Fruit fly (Drosophila melanogaster) whole organism, embryonic: ENCODE data around the gene Cralbp.

Experiments
- Atf3 ChIP-seq: fragments of 200-800 bp; sonication (Bioruptor generic); optimal IDR thresholded peaks from 3 replicates; lab custom pipeline; 2016; ENCODE audit warnings: missing biosample characterization, missing genetic modification characterization
- CG10321 ChIP-seq: fragments of 200-800 bp; sonication (Bioruptor generic); IDR thresholded peaks from 2 replicates; pipeline ENCODE4 v1.3.6; 2022; ENCODE audit warnings: missing biosample characterization, missing genetic modification characterization
- CG11085 ChIP-seq: fragments of 200-800 bp; sonication (Bioruptor generic); IDR thresholded peaks from 2 replicates; pipeline ENCODE4 v1.3.6; 2022; ENCODE audit warnings: missing biosample characterization, missing genetic modification characterization
- CG12299 ChIP-seq: fragments of 200-800 bp; sonication (Bioruptor generic); optimal IDR thresholded peaks from 2 replicates; lab custom pipeline; 2018; ENCODE audit warnings: missing biosample characterization, mild to moderate bottlenecking, missing genetic modification characterization
- CG13775 ChIP-seq: fragments of 200-800 bp; sonication (Bioruptor generic); optimal IDR thresholded peaks from 3 replicates; lab custom pipeline; 2017; ENCODE audit warnings: missing biosample characterization, mild to moderate bottlenecking, missing genetic modification characterization
- CG13894 ChIP-seq: fragments of 200-800 bp; sonication (Bioruptor generic); optimal IDR thresholded peaks from 3 replicates; lab custom pipeline; 2018; ENCODE audit warnings: missing biosample characterization, mild to moderate bottlenecking, missing genetic modification characterization, moderate library complexity
- CG14860 ChIP-seq: fragments of 200-800 bp; sonication (Bioruptor generic); IDR thresholded peaks from 3 replicates; pipeline ENCODE4 v1.3.6; 2022; ENCODE audit warnings: missing biosample characterization, missing genetic modification characterization; ENCODE audit not compliant: partially characterized antibody
- CG15011 ChIP-seq: fragments of 200-800 bp; sonication (Bioruptor generic); optimal IDR thresholded peaks from 3 replicates; lab custom pipeline; 2018; ENCODE audit warnings: missing biosample characterization, mild to moderate bottlenecking, missing genetic modification characterization
- CG17186 ChIP-seq: fragments of 200-800 bp; sonication (Bioruptor generic); optimal IDR thresholded peaks from 3 replicates; lab custom pipeline; 2017; ENCODE audit warnings: missing biosample characterization, missing genetic modification reagents, missing genetic modification characterization
- CG17385 ChIP-seq: fragments of 200-800 bp; sonication (Bioruptor generic); optimal IDR thresholded peaks from 3 replicates; lab custom pipeline; 2018; ENCODE audit warnings: missing biosample characterization, mild to moderate bottlenecking, missing genetic modification characterization
- CG17612 ChIP-seq: fragments of 200-800 bp; sonication (Bioruptor generic); IDR thresholded peaks from 2 replicates; pipeline ENCODE4 v1.3.6; 2022; ENCODE audit warnings: missing biosample characterization, missing genetic modification characterization
- CG17829 ChIP-seq: fragments of 200-800 bp; optimal IDR thresholded peaks from 2 replicates; lab custom pipeline; 2019; ENCODE audit warnings: missing biosample characterization, mild to moderate bottlenecking, missing genetic modification characterization, moderate library complexity
- CG2120 ChIP-seq: fragments of 200-800 bp; sonication (Bioruptor generic); optimal IDR thresholded peaks from 3 replicates; lab custom pipeline; 2016; ENCODE audit warnings: missing biosample characterization, missing genetic modification characterization
- CG32772 ChIP-seq: fragments of 200-800 bp; sonication (Bioruptor generic); IDR thresholded peaks from 2 replicates; pipeline ENCODE4 v1.3.6; 2022; ENCODE audit warnings: missing biosample characterization, missing genetic modification characterization
- CG34422 ChIP-seq: fragments of 200-800 bp; sonication (Bioruptor generic); IDR thresholded peaks from 3 replicates; pipeline ENCODE4 v1.3.6; 2022; ENCODE audit warnings: missing biosample characterization, missing genetic modification characterization
- CG6175 ChIP-seq: fragments of 200-800 bp; sonication (Bioruptor generic); IDR thresholded peaks from 3 replicates; pipeline ENCODE4 v1.3.6; 2022; ENCODE audit warnings: missing biosample characterization, missing genetic modification characterization
- CG7963 ChIP-seq: fragments of 200-800 bp; sonication (Bioruptor generic); IDR thresholded peaks from 3 replicates; pipeline ENCODE4 v1.3.6; 2022; ENCODE audit warnings: missing biosample characterization, missing genetic modification characterization; ENCODE audit not compliant: partially characterized antibody
- CG9727 ChIP-seq: fragments of 200-800 bp; sonication (Bioruptor generic); optimal IDR thresholded peaks from 3 replicates; lab custom pipeline; 2017; ENCODE audit warnings: missing biosample characterization, mild to moderate bottlenecking, missing genetic modification characterization
- CoRest ChIP-seq: fragments of 200-800 bp; sonication (Bioruptor generic); optimal IDR thresholded peaks from 3 replicates; lab custom pipeline; 2018; ENCODE audit warnings: missing biosample characterization, mild to moderate bottlenecking, missing genetic modification characterization, moderate library complexity
- Dll ChIP-seq: fragments of 200-800 bp; sonication (Bioruptor generic); IDR thresholded peaks from 4 replicates; pipeline ENCODE4 v1.3.6; 2022; ENCODE audit warnings: missing biosample characterization, missing genetic modification characterization; ENCODE audit not compliant: partially characterized antibody
- Ets65A ChIP-seq: fragments of 200-800 bp; sonication (Bioruptor generic); peaks from one replicate; lab custom pipeline; 2016; ENCODE audit warnings: missing biosample characterization, missing genetic modification characterization
- Hr51 ChIP-seq, 2 experiments: fragments of 200-800 bp; sonication (Bioruptor generic); optimal IDR thresholded peaks; 2 replicates in 1 of 2; 3 replicates in 1 of 2; lab custom pipeline; 2016 to 2018; ENCODE audit warnings: missing biosample characterization in 2 of 2, missing genetic modification characterization in 2 of 2, mild to moderate bottlenecking in 1 of 2, moderate library complexity in 1 of 2
- MBD-R2 ChIP-seq: fragments of 200-800 bp; sonication (Bioruptor generic); IDR thresholded peaks from 2 replicates; pipeline ENCODE4 v1.3.6; 2022; ENCODE audit warnings: missing biosample characterization, missing genetic modification characterization
- Scr ChIP-seq: fragments of 200-800 bp; sonication (Bioruptor generic); IDR thresholded peaks from 2 replicates; pipeline ENCODE4 v1.3.6; 2022; ENCODE audit warnings: missing biosample characterization, missing genetic modification characterization; ENCODE audit not compliant: partially characterized antibody
- Usf ChIP-seq: fragments of 200-800 bp; sonication (Bioruptor generic); optimal IDR thresholded peaks from 2 replicates; lab custom pipeline; 2017; ENCODE audit warnings: missing genotype, missing biosample characterization, missing genetic modification characterization
- Vsx1 ChIP-seq: fragments of 200-800 bp; sonication (Bioruptor generic); optimal IDR thresholded peaks from 2 replicates; lab custom pipeline; 2017; ENCODE audit warnings: missing biosample characterization, mild to moderate bottlenecking, missing genetic modification characterization, missing genetic modification reagents
- ab ChIP-seq: fragments of 200-800 bp; sonication (Bioruptor generic); optimal IDR thresholded peaks from 2 replicates; lab custom pipeline; 2016; ENCODE audit warnings: missing biosample characterization, missing genetic modification characterization
- cas ChIP-seq: fragments of 200-800 bp; sonication (Bioruptor generic); IDR thresholded peaks from 2 replicates; pipeline ENCODE4 v1.3.6; 2022; ENCODE audit warnings: missing biosample characterization, missing genetic modification characterization
- cato ChIP-seq: fragments of 200-800 bp; sonication (Bioruptor generic); optimal IDR thresholded peaks from 2 replicates; lab custom pipeline; 2016; ENCODE audit warnings: missing biosample characterization, missing genetic modification characterization, borderline replicate concordance
- chm ChIP-seq: fragments of 200-800 bp; sonication (Bioruptor generic); IDR thresholded peaks from 2 replicates; pipeline ENCODE4 v1.3.6; 2022; ENCODE audit warnings: missing biosample characterization, missing genetic modification characterization
- crp ChIP-seq, 2 experiments: fragments of 200-800 bp; sonication (Bioruptor generic); optimal IDR thresholded peaks; 2 replicates in 1 of 2; 3 replicates in 1 of 2; lab custom pipeline; 2017; ENCODE audit warnings: missing biosample characterization in 2 of 2, missing genetic modification characterization in 2 of 2, mild to moderate bottlenecking in 1 of 2, moderate library complexity in 1 of 2
- dpn ChIP-seq, 2 experiments: fragments of 200-800 bp; sonication (Bioruptor generic); optimal IDR thresholded peaks; 3 replicates each; lab custom pipeline; 2016; ENCODE audit warnings: missing biosample characterization in 2 of 2, missing genetic modification characterization in 2 of 2
- exex ChIP-seq: fragments of 200-800 bp; sonication (Bioruptor generic); optimal IDR thresholded peaks from 4 replicates; lab custom pipeline; 2018; ENCODE audit warnings: missing biosample characterization, mild to moderate bottlenecking, missing genetic modification characterization, moderate library complexity
- eyg ChIP-seq: fragments of 200-800 bp; sonication (Bioruptor generic); optimal IDR thresholded peaks from 3 replicates; lab custom pipeline; 2016; ENCODE audit warnings: missing biosample characterization, missing genetic modification characterization
- gfzf ChIP-seq: fragments of 200-800 bp; sonication (Bioruptor generic); optimal IDR thresholded peaks from 2 replicates; lab custom pipeline; 2016; ENCODE audit warnings: missing biosample characterization, mild to moderate bottlenecking, missing genetic modification characterization, moderate library complexity
- hb ChIP-seq: fragments of 200-800 bp; sonication (Bioruptor generic); IDR thresholded peaks from 3 replicates; pipeline ENCODE4 v1.3.6; 2022; ENCODE audit warnings: missing biosample characterization, missing genetic modification characterization; ENCODE audit not compliant: partially characterized antibody
- kay ChIP-seq: fragments of 200-800 bp; sonication (Bioruptor generic); optimal IDR thresholded peaks from 2 replicates; lab custom pipeline; 2016; ENCODE audit warnings: missing biosample characterization, missing genetic modification characterization
- lbe ChIP-seq: fragments of 200-800 bp; sonication (Bioruptor generic); optimal IDR thresholded peaks from 2 replicates; lab custom pipeline; 2016; ENCODE audit warnings: missing biosample characterization, mild to moderate bottlenecking, missing genetic modification characterization
- lola ChIP-seq, 3 experiments: fragments of >200 bp in 2 of 3; fragments of 200-800 bp in 1 of 3; sonication (Bioruptor generic) in 1 of 3; optimal IDR thresholded peaks; 2 replicates each; lab custom pipeline; 2017 to 2019; ENCODE audit warnings: missing biosample characterization in 3 of 3, missing genetic modification characterization in 3 of 3, mild to moderate bottlenecking in 1 of 3, moderate library complexity in 1 of 3
- odd ChIP-seq: fragments of 200-800 bp; sonication (Bioruptor generic); optimal IDR thresholded peaks from 2 replicates; lab custom pipeline; 2017; ENCODE audit warnings: missing biosample characterization, mild to moderate bottlenecking, missing genetic modification characterization
- scrt ChIP-seq: fragments of 200-800 bp; sonication (Bioruptor generic); optimal IDR thresholded peaks from 2 replicates; lab custom pipeline; 2018; ENCODE audit warnings: missing biosample characterization, mild to moderate bottlenecking, missing genetic modification characterization, moderate library complexity
- shn ChIP-seq: fragments of 200-800 bp; sonication (Bioruptor generic); optimal IDR thresholded peaks from 3 replicates; lab custom pipeline; 2016; ENCODE audit warnings: missing biosample characterization, missing genetic modification characterization
- slou ChIP-seq: fragments of 200-800 bp; sonication (Bioruptor generic); optimal IDR thresholded peaks from 3 replicates; lab custom pipeline; 2016; ENCODE audit warnings: missing biosample characterization, missing genetic modification characterization
- trem ChIP-seq: fragments of 200-800 bp; optimal IDR thresholded peaks from 3 replicates; lab custom pipeline; 2019; ENCODE audit warnings: missing biosample characterization, mild to moderate bottlenecking, missing genetic modification characterization, moderate library complexity
- twi ChIP-seq: fragments of 200-800 bp; optimal IDR thresholded peaks from 2 replicates; lab custom pipeline; 2019; ENCODE audit warnings: missing biosample characterization, mild to moderate bottlenecking, missing genetic modification characterization, moderate library complexity
- usp ChIP-seq: fragments of >200 bp; optimal IDR thresholded peaks from 2 replicates; lab custom pipeline; 2017; ENCODE audit warnings: missing biosample characterization, missing genetic modification characterization
- wek ChIP-seq: fragments of 200-800 bp; sonication (Bioruptor generic); optimal IDR thresholded peaks from 3 replicates; lab custom pipeline; 2018; ENCODE audit warnings: missing biosample characterization, mild to moderate bottlenecking, missing genetic modification characterization, moderate library complexity
- zfh2 ChIP-seq: fragments of 200-800 bp; sonication (Bioruptor generic); optimal IDR thresholded peaks from 2 replicates; lab custom pipeline; 2016; ENCODE audit warnings: missing biosample characterization, missing genetic modification characterization

The Cralbp gene

dm6 chr3L:5779476-5780401 is 6.8 kb downstream of the Cralbp start, which contains the start of the genes Myt1, PGRP-LD and Pmi (continued):
- TF ChIP-seq usp: no peak
- no peak for TF ChIP-seq CG2120 (GFP tag; lab: Kevin White, UChicago)
- TF ChIP-seq slou: no peak
- TF ChIP-seq CG12299 (tag; lab: Kevin White, UChicago): no peak
- TF ChIP-seq CG17829 (tag; lab: Kevin White, UChicago): no peak
- no peak for TF ChIP-seq cato
- no peak for TF ChIP-seq CG13775 (GFP tag; lab: Kevin White, UChicago)
- TF ChIP-seq CG14860 (GFP tag; lab: Robert Waterston, UW): no peak
- no peak for TF ChIP-seq hb (GFP tag; lab: Robert Waterston, UW)
- no peak for TF ChIP-seq Hr51 (GFP tag; optimal IDR thresholded peaks at IDR 0.05; lab: Kevin White, UChicago)
- TF ChIP-seq CG34422 (GFP tag; lab: Robert Waterston, UW): peak; percentile 33; the same call in 1 of the 3 replicates
- TF ChIP-seq kay: no peak
- TF ChIP-seq Atf3 (GFP tag; lab: Kevin White, UChicago): no peak
- TF ChIP-seq shn: no peak
- TF ChIP-seq CG9727 (GFP tag; lab: Kevin White, UChicago): no peak
- TF ChIP-seq CG17186 (GFP tag; lab: Kevin White, UChicago): no peak
- no peak for TF ChIP-seq CG6175 (GFP tag; lab: Robert Waterston, UW)
- peak; percentile 81 for TF ChIP-seq gfzf (GFP tag; lab: Kevin White, UChicago)
- TF ChIP-seq Dll: 0 out of 4 replicates have a peak, but pooled peaks have one; percentile 23
- no peak for TF ChIP-seq chm (GFP tag; lab: Robert Waterston, UW)
- no peak for TF ChIP-seq CG10321 (GFP tag; lab: Robert Waterston, UW)
- no peak for TF ChIP-seq Usf (GFP tag; lab: Kevin White, UChicago)
- TF ChIP-seq cas (GFP tag; lab: Robert Waterston, UW): no peak
- no peak for TF ChIP-seq eyg
- TF ChIP-seq lbe (GFP tag; lab: Kevin White, UChicago): peak; percentile 2
- TF ChIP-seq odd: no peak
- TF ChIP-seq twi: no peak
- no peak for TF ChIP-seq zfh2 (GFP tag; lab: Kevin White, UChicago)
- no peak for TF ChIP-seq wek (GFP tag; lab: Kevin White, UChicago)
- no peak for TF ChIP-seq CG15011 (GFP tag; lab: Kevin White, UChicago)
- TF ChIP-seq MBD-R2 (GFP tag; lab: Robert Waterston, UW): peak; percentile 33; the same call in 1 of the 2 replicates
- no peak for TF ChIP-seq CG13894 (tag; lab: Kevin White, UChicago)
- no peak for TF ChIP-seq Vsx1 (GFP tag; lab: Kevin White, UChicago)
- TF ChIP-seq scrt (GFP tag; lab: Kevin White, UChicago): no peak
- TF ChIP-seq dpn (GFP tag; optimal IDR thresholded peaks at IDR 0.05; lab: Kevin White, UChicago): no peak
- no peak for TF ChIP-seq exex (tag; lab: Kevin White, UChicago)
- peak; percentile 36; the same call in 1 of the 2 replicates for TF ChIP-seq Scr (GFP tag; lab: Robert Waterston, UW)
- no peak for TF ChIP-seq Ets65A
- TF ChIP-seq CG17385 (GFP tag; lab: Kevin White, UChicago): no peak
- no peak for TF ChIP-seq crp (GFP tag; optimal IDR thresholded peaks at IDR 0.05; lab: Kevin White, UChicago)
- no peak for TF ChIP-seq lola (GFP tag; optimal IDR thresholded peaks at IDR 0.05; lab: Kevin White, UChicago)
- TF ChIP-seq CG32772 (GFP tag; lab: Robert Waterston, UW): no peak
- no peak for TF ChIP-seq ab (GFP tag; lab: Kevin White, UChicago)
- TF ChIP-seq CoRest (tag; lab: Kevin White, UChicago): peak; percentile 10
- peak; percentile 48 for TF ChIP-seq trem (tag; lab: Kevin White, UChicago)
- TF ChIP-seq CG7963: no peak
- TF ChIP-seq CG11085 (GFP tag; lab: Robert Waterston, UW): no peak
- no peak for TF ChIP-seq CG17612 (GFP tag; lab: Robert Waterston, UW)
